Fruit fly (Drosophila melanogaster): ENCODE data around the gene CG31546.

CG31546 gene

DNA sequence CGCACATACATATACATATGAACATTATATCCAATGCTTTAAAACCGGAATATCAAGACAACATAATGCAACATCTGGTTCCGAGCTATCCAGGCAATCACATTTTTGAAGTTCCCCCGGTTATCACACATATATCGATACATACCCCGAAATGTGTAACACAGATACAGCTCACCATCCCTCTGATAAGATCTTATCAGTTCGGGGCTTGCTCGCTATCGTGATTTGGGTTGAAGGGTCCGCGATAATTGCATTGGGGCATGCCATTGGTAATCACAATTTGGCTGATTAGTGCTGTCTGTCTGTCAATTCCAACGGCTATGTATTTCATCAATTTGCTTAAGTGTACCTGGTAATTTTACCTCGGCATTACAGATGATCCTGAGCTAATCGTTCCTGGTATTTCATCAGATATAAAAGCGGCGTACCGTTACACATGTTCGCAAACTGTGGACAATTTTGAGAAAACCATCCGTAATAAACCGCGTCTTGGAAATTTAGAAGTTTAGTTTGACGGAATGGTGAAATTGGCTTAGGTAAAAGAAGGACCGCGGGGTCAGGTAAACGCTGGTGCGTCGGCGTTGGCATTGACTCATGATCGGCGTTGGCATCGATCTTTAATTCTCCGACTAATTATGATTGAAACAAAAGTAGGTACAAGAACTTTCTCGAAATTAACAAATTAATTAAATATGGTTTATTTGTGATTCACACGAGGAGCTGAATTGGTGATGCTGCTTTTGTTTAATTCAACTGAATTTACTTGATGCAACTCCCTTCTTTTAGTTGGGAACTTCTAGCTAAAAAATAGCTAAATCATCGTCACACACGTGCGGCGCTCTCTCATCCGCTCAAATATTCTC, 36.6 kb upstream of the CG31546 start (continued):
- no peak for TF ChIP-seq gsb (GFP tag; IDR thresholded peaks at IDR 0.05)
- no peak for TF ChIP-seq CG12219 (GFP tag; optimal IDR thresholded peaks at IDR 0.05)
- no peak for TF ChIP-seq Dad (GFP tag; optimal IDR thresholded peaks at IDR 0.05)
- TF ChIP-seq Ravus (GFP tag; IDR thresholded peaks at IDR 0.05): no peak
- no peak for TF ChIP-seq CG16863 (GFP tag; optimal IDR thresholded peaks at IDR 0.05)
- TF ChIP-seq CG12391 (tag; optimal IDR thresholded peaks at IDR 0.05): no peak
- TF ChIP-seq zen (tag; optimal IDR thresholded peaks at IDR 0.05): peak; percentile 76
- no peak for TF ChIP-seq amos (GFP tag; IDR thresholded peaks at IDR 0.05; ENCODE audit: partially characterized antibody)
- TF ChIP-seq Dref (GFP tag; IDR thresholded peaks at IDR 0.05): no peak
- no peak for TF ChIP-seq CG4730 (GFP tag; IDR thresholded peaks at IDR 0.05)
- TF ChIP-seq sens-2 (GFP tag; IDR thresholded peaks at IDR 0.05): 0 out of 2 replicates have a peak, but pooled peaks have one; percentile 9
- no peak for TF ChIP-seq Dfd (GFP tag; optimal IDR thresholded peaks at IDR 0.05)
- peak; percentile 92 for TF ChIP-seq Sry-β (GFP tag; optimal IDR thresholded peaks at IDR 0.05)
- TF ChIP-seq Sox100B (GFP tag; optimal IDR thresholded peaks at IDR 0.05): no peak
- TF ChIP-seq CG1602 (GFP tag; optimal IDR thresholded peaks at IDR 0.05): no peak
- peak; percentile 14 for TF ChIP-seq CG8281 (tag; optimal IDR thresholded peaks at IDR 0.05)
- no peak for TF ChIP-seq CG10979 (tag; optimal IDR thresholded peaks at IDR 0.05)
- TF ChIP-seq grn (GFP tag; optimal IDR thresholded peaks at IDR 0.05): peak; percentile 100
- no peak for TF ChIP-seq CG43689 (GFP tag; IDR thresholded peaks at IDR 0.05)
- no peak for TF ChIP-seq danr (GFP tag; IDR thresholded peaks at IDR 0.05)
- TF ChIP-seq D19B (GFP tag; optimal IDR thresholded peaks at IDR 0.05): no peak
- TF ChIP-seq bbx (GFP tag; IDR thresholded peaks at IDR 0.05; ENCODE audit: partially characterized antibody): peak; percentile 27; the same call in 1 of the 2 replicates

DNA sequence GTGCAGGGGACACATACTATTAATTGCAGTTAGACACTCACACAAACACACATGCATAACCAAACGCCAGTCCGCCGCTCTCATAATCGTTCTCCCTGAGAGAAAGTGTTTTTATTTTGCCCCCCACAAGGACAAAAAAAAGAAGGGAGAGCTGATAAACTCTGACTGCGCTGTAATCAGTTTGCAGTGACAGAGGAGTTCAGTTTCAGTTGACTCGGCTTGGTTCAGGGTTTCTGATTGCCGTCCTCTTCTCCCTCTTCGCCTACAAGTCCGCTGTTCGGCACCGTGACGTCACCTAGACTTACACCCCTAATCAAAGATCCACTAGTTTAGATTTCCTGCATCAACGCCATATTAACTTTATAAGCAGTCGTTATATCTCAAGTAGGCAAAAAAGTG, 35.8 kb upstream of the CG31546 start:
- TF ChIP-seq zf30C (GFP tag; optimal IDR thresholded peaks at IDR 0.05): peak; percentile 35
- TF ChIP-seq Sry-δ (GFP tag; optimal IDR thresholded peaks at IDR 0.05): no peak
- TF ChIP-seq CG2199 (GFP tag; IDR thresholded peaks at IDR 0.05): no peak
- peak in 1 of 2 experiments; percentile 32 for TF ChIP-seq Trl (optimal IDR thresholded peaks at IDR 0.05)
- TF ChIP-seq Trl (GFP tag; optimal IDR thresholded peaks at IDR 0.05): no peak
- no peak for TF ChIP-seq sens-2 (GFP tag; IDR thresholded peaks at IDR 0.05)
- peak; percentile 77 for TF ChIP-seq crol (GFP tag; IDR thresholded peaks at IDR 0.05)
- peak; percentile 22 for TF ChIP-seq cg (GFP tag; optimal IDR thresholded peaks at IDR 0.05)
- TF ChIP-seq sug (tag; optimal IDR thresholded peaks at IDR 0.05): peak; percentile 25
- TF ChIP-seq Pdp1 (GFP tag; optimal IDR thresholded peaks at IDR 0.05): peak in 1 of 2 experiments; percentile 41
- TF ChIP-seq sens (GFP tag): peak; percentile 24

DNA sequence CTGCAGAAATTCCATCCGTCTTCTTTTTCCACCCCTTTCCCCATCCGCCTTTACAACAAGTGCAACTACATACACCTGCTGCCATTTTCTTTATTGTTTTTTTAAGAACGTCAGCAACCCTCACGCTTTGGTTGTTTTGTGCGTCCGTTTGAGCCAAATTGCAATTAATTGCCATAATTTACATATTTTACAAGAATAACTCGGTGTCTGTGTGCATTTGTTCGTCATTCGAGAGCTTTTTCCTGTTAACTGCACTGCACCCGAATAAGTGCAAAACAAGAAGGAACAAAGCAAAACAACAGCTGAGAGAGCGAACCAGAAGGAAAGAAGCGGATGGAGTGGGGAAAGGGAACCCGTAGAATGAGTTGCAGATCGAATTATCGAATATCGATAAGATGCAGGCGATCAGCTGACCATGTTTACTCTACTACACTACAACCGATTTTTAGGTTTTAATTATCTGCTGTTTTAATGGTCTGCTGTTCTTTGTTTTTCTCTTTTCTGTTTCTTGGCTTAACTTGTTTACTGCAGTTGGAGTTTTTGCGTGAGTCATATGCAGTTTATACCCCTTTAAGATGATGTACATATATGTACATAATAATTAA, 35.3 kb upstream of the CG31546 start:
- no peak for TF ChIP-seq CG9609 (GFP tag; optimal IDR thresholded peaks at IDR 0.05)
- no peak for TF ChIP-seq sr (GFP tag; IDR thresholded peaks at IDR 0.05)
- no peak for TF ChIP-seq BEAF-32 (GFP tag; optimal IDR thresholded peaks at IDR 0.05)
- TF ChIP-seq fu2 (GFP tag; optimal IDR thresholded peaks at IDR 0.05): no peak
- TF ChIP-seq bowl (GFP tag; IDR thresholded peaks at IDR 0.05): no peak
- TF ChIP-seq Dbx (GFP tag; IDR thresholded peaks at IDR 0.05): no peak
- peak; percentile 47 for TF ChIP-seq sens (GFP tag)
- peak; percentile 1 for TF ChIP-seq Med (GFP tag)
- peak; percentile 78 for TF ChIP-seq zf30C (GFP tag; optimal IDR thresholded peaks at IDR 0.05)
- TF ChIP-seq tna (GFP tag; IDR thresholded peaks at IDR 0.05; ENCODE audit: partially characterized antibody): no peak
- TF ChIP-seq CG6765 (GFP tag; optimal IDR thresholded peaks at IDR 0.05): no peak
- no peak for TF ChIP-seq schlank (tag; optimal IDR thresholded peaks at IDR 0.05)
- TF ChIP-seq Hr51 (GFP tag; optimal IDR thresholded peaks at IDR 0.05): no peak
- TF ChIP-seq ato (GFP tag; IDR thresholded peaks at IDR 0.05; ENCODE audit: partially characterized antibody): 0 out of 2 replicates have a peak, but pooled peaks have one; percentile 19
- TF ChIP-seq nom (GFP tag; optimal IDR thresholded peaks at IDR 0.05): peak; percentile 41
- TF ChIP-seq jumu (GFP tag; optimal IDR thresholded peaks at IDR 0.05): no peak
- peak; percentile 78 for TF ChIP-seq CG2116 (GFP tag; optimal IDR thresholded peaks at IDR 0.05)
- TF ChIP-seq cad (GFP tag; optimal IDR thresholded peaks at IDR 0.05): no peak
